Worm (Caenorhabditis elegans): Measurements from ENCODE around the gene cnx-1.

ce11 chrIII:9826005-9826404 is 9.1 kb upstream of the cnx-1 start:
- TF ChIP-seq him-1 (tag; optimal IDR thresholded peaks at IDR 0.05) (no peak), dao-5 (tag; optimal IDR thresholded peaks at IDR 0.05) (no peak)

Measured in whole organism, L4/young adult.